Fruit fly (Drosophila melanogaster): Measurements from ENCODE around the gene CG32485.

CG32485 gene

dm6 chr3L:3052110-3052871 lies 2.2 kb downstream of the CG32485 start, which contains the start of gene CG1271 (continued):
- TF ChIP-seq Eip75B (GFP tag; optimal IDR thresholded peaks at IDR 0.05) (peak; percentile 39), CG6808 (GFP tag; optimal IDR thresholded peaks at IDR 0.05) (no peak), achi (GFP tag; optimal IDR thresholded peaks at IDR 0.05) (peak; percentile 42), Blimp-1 (GFP tag; optimal IDR thresholded peaks at IDR 0.05) (peak; percentile 20), topi (GFP tag; optimal IDR thresholded peaks at IDR 0.05) (peak; percentile 63), CG8319 (GFP tag; optimal IDR thresholded peaks at IDR 0.05) (peak; percentile 43), Ets21C (GFP tag; optimal IDR thresholded peaks at IDR 0.05) (no peak), svp (GFP tag) (peak; percentile 89), Sox14 (GFP tag; optimal IDR thresholded peaks at IDR 0.05) (peak; percentile 65), Lpt (GFP tag; optimal IDR thresholded peaks at IDR 0.05) (no peak), dac (GFP tag; optimal IDR thresholded peaks at IDR 0.05) (no peak), CG10669 (GFP tag; optimal IDR thresholded peaks at IDR 0.05) (no peak), Hr38 (GFP tag; optimal IDR thresholded peaks at IDR 0.05) (no peak), Sox15 (GFP tag; optimal IDR thresholded peaks at IDR 0.05) (peak; percentile 8), CG10631 (GFP tag; optimal IDR thresholded peaks at IDR 0.05) (no peak), Eip78C (GFP tag) (peak; percentile 76), vri (GFP tag; optimal IDR thresholded peaks at IDR 0.05) (peak; percentile 30), ss (GFP tag; optimal IDR thresholded peaks at IDR 0.05) (peak in 1 of 2 experiments; percentile 40), Met (GFP tag; optimal IDR thresholded peaks at IDR 0.05) (no peak), dsx (GFP tag; optimal IDR thresholded peaks at IDR 0.05; ENCODE audit: poor library complexity, severe bottlenecking) (peak; percentile 13), CG8632 (GFP tag; optimal IDR thresholded peaks at IDR 0.05) (no peak), Smox (GFP tag; optimal IDR thresholded peaks at IDR 0.05) (no peak), CG3919 (GFP tag; optimal IDR thresholded peaks at IDR 0.05) (peak; percentile 69), fd59A (GFP tag; optimal IDR thresholded peaks at IDR 0.05) (peak; percentile 8), CG11902 (GFP tag; optimal IDR thresholded peaks at IDR 0.05) (peak; percentile 35), lz (GFP tag; optimal IDR thresholded peaks at IDR 0.05) (peak; percentile 59), CG15336 (GFP tag; IDR thresholded peaks at IDR 0.05) (no peak)

dm6 chr3L:3054099-3054498 lies 4.0 kb downstream of the CG32485 start:
- TF ChIP-seq Met (GFP tag; optimal IDR thresholded peaks at IDR 0.05) (no peak), fkh (GFP tag; optimal IDR thresholded peaks at IDR 0.05) (no peak), vri (GFP tag; optimal IDR thresholded peaks at IDR 0.05) (peak; percentile 93), Ets21C (GFP tag; optimal IDR thresholded peaks at IDR 0.05) (no peak), CG10669 (GFP tag; optimal IDR thresholded peaks at IDR 0.05) (no peak), CG31627 (GFP tag; optimal IDR thresholded peaks at IDR 0.05) (no peak), CG11762 (GFP tag; optimal IDR thresholded peaks at IDR 0.05; ENCODE audit: insufficient read depth) (no peak)

- TF ChIP-seq CG6854 (GFP tag; optimal IDR thresholded peaks at IDR 0.05), result no peak
- no peak for TF ChIP-seq spab (GFP tag; optimal IDR thresholded peaks at IDR 0.05)
- TF ChIP-seq CG10631 (GFP tag; optimal IDR thresholded peaks at IDR 0.05), result no peak
- no peak for TF ChIP-seq CG34406 (GFP tag; optimal IDR thresholded peaks at IDR 0.05)
- no peak for TF ChIP-seq Sox102F (GFP tag; optimal IDR thresholded peaks at IDR 0.05)
- TF ChIP-seq Lpt (GFP tag; optimal IDR thresholded peaks at IDR 0.05), result no peak
- TF ChIP-seq dsx (GFP tag; optimal IDR thresholded peaks at IDR 0.05; ENCODE audit: poor library complexity, severe bottlenecking), result no peak
- TF ChIP-seq vri (GFP tag; optimal IDR thresholded peaks at IDR 0.05), result no peak
- TF ChIP-seq svp (GFP tag), result no peak
- TF ChIP-seq Eip75B (GFP tag; optimal IDR thresholded peaks at IDR 0.05), result no peak
Measured at dm6 chr3L:3054851-3055250, 4.7 kb downstream of the CG32485 start, which contains the start of gene CG16753. Gene CG16753, plus strand, starts transcription at chr3L:3055079.

All from whole organism, prepupa.